Worm (Caenorhabditis elegans): ENCODE measurements around the gene F34H10.1.
"Not testable (repeated sequence)": the region's sequence is repeated elsewhere in the genome, so short reads cannot be mapped to it uniquely, and the experiment has no call there.

Gene F34H10.1

ce11 chrX:9625824-9626223 is at the start of gene F34H10.1:
F34H10.1 (plus strand) TSS chrX:9626124.
- not testable (repeated sequence) for TF ChIP-seq ztf-23 (GFP tag; IDR thresholded peaks at IDR 0.05); flt-1 (GFP tag; IDR thresholded peaks at IDR 0.05); klf-2 (GFP tag; conservative IDR thresholded peaks at IDR 0.05)

- no peak for TF ChIP-seq ref-1 (GFP tag; conservative IDR thresholded peaks at IDR 0.05)
- TF ChIP-seq klf-2 (GFP tag; conservative IDR thresholded peaks at IDR 0.05), result no peak
- no peak for TF ChIP-seq T22C8.4 (GFP tag; IDR thresholded peaks at IDR 0.05)
- TF ChIP-seq med-1 (GFP tag; optimal IDR thresholded peaks at IDR 0.05; ENCODE audit: insufficient read depth), result no peak
- no peak for TF ChIP-seq flt-1 (GFP tag; IDR thresholded peaks at IDR 0.05)
- TF ChIP-seq ztf-23 (GFP tag; IDR thresholded peaks at IDR 0.05), result no peak
- TF ChIP-seq cog-1 (tag; optimal IDR thresholded peaks at IDR 0.05), result no peak
- no peak for TF ChIP-seq ztf-29 (GFP tag; IDR thresholded peaks at IDR 0.05)
- no peak for TF ChIP-seq tab-1 (GFP tag; IDR thresholded peaks at IDR 0.05)
These were observed 49.0 kb upstream of the F34H10.1 start, which contains the start of gene glb-17 for ce11 chrX:9576928-9577327. glb-17 (minus strand) TSS chrX:9577028.

ce11 chrX:9584333-9584732 is 41.6 kb upstream of the F34H10.1 start, which contains the start of gene gpx-5:
gpx-5 (plus strand) TSS chrX:9584668.
- TF ChIP-seq flt-1 (GFP tag; IDR thresholded peaks at IDR 0.05) (no peak), klf-2 (GFP tag; conservative IDR thresholded peaks at IDR 0.05) (no peak), ztf-23 (GFP tag; IDR thresholded peaks at IDR 0.05) (no peak), ref-1 (GFP tag; conservative IDR thresholded peaks at IDR 0.05) (no peak), T22C8.4 (GFP tag; IDR thresholded peaks at IDR 0.05) (no peak), tab-1 (GFP tag; IDR thresholded peaks at IDR 0.05) (no peak), cog-1 (tag; optimal IDR thresholded peaks at IDR 0.05) (no peak), ztf-29 (GFP tag; IDR thresholded peaks at IDR 0.05) (no peak), med-1 (GFP tag; optimal IDR thresholded peaks at IDR 0.05; ENCODE audit: insufficient read depth) (no peak)

- TF ChIP-seq klf-2 (GFP tag; conservative IDR thresholded peaks at IDR 0.05) (no peak), tab-1 (GFP tag; IDR thresholded peaks at IDR 0.05) (no peak), T22C8.4 (GFP tag; IDR thresholded peaks at IDR 0.05) (no peak), ztf-29 (GFP tag; IDR thresholded peaks at IDR 0.05) (no peak), flt-1 (GFP tag; IDR thresholded peaks at IDR 0.05) (no peak)
These were observed 40.2 kb upstream of the F34H10.1 start for ce11 chrX:9585584-9586166.

ce11 chrX:9587642-9588041 is 38.3 kb upstream of the F34H10.1 start, which contains the start of gene gpx-3:
gpx-3 (plus strand) TSS chrX:9587942.
- TF ChIP-seq med-1 (GFP tag; optimal IDR thresholded peaks at IDR 0.05; ENCODE audit: insufficient read depth), result no peak
- no peak for TF ChIP-seq ztf-29 (GFP tag; IDR thresholded peaks at IDR 0.05)
- TF ChIP-seq ref-1 (GFP tag; conservative IDR thresholded peaks at IDR 0.05), result no peak
- TF ChIP-seq cog-1 (tag; optimal IDR thresholded peaks at IDR 0.05), result no peak
- no peak for TF ChIP-seq tab-1 (GFP tag; IDR thresholded peaks at IDR 0.05)
- no peak for TF ChIP-seq klf-2 (GFP tag; conservative IDR thresholded peaks at IDR 0.05)
- TF ChIP-seq ztf-23 (GFP tag; IDR thresholded peaks at IDR 0.05), result no peak
- no peak for TF ChIP-seq flt-1 (GFP tag; IDR thresholded peaks at IDR 0.05)
- no peak for TF ChIP-seq T22C8.4 (GFP tag; IDR thresholded peaks at IDR 0.05)

ce11 chrX:9589123-9589522 is 36.8 kb upstream of the F34H10.1 start, which contains the start of gene del-8:
del-8 (plus strand) TSS chrX:9589423.
- no peak for TF ChIP-seq klf-2 (GFP tag; conservative IDR thresholded peaks at IDR 0.05)
- no peak for TF ChIP-seq cog-1 (tag; optimal IDR thresholded peaks at IDR 0.05)
- no peak for TF ChIP-seq ref-1 (GFP tag; conservative IDR thresholded peaks at IDR 0.05)
- no peak for TF ChIP-seq flt-1 (GFP tag; IDR thresholded peaks at IDR 0.05)
- TF ChIP-seq ztf-29 (GFP tag; IDR thresholded peaks at IDR 0.05), result no peak
- no peak for TF ChIP-seq tab-1 (GFP tag; IDR thresholded peaks at IDR 0.05)
- no peak for TF ChIP-seq T22C8.4 (GFP tag; IDR thresholded peaks at IDR 0.05)
- TF ChIP-seq med-1 (GFP tag; optimal IDR thresholded peaks at IDR 0.05; ENCODE audit: insufficient read depth), result no peak
- TF ChIP-seq ztf-23 (GFP tag; IDR thresholded peaks at IDR 0.05), result no peak

- TF ChIP-seq klf-2 (GFP tag; conservative IDR thresholded peaks at IDR 0.05), result no peak
- no peak for TF ChIP-seq cog-1 (tag; optimal IDR thresholded peaks at IDR 0.05)
- TF ChIP-seq ref-1 (GFP tag; conservative IDR thresholded peaks at IDR 0.05), result no peak
- TF ChIP-seq flt-1 (GFP tag; IDR thresholded peaks at IDR 0.05), result no peak
- TF ChIP-seq ztf-29 (GFP tag; IDR thresholded peaks at IDR 0.05), result no peak
- no peak for TF ChIP-seq ztf-23 (GFP tag; IDR thresholded peaks at IDR 0.05)
- no peak for TF ChIP-seq tab-1 (GFP tag; IDR thresholded peaks at IDR 0.05)
- no peak for TF ChIP-seq T22C8.4 (GFP tag; IDR thresholded peaks at IDR 0.05)
- no peak for TF ChIP-seq med-1 (GFP tag; optimal IDR thresholded peaks at IDR 0.05; ENCODE audit: insufficient read depth)
These were observed 28.6 kb upstream of the F34H10.1 start for ce11 chrX:9597299-9597698.

- TF ChIP-seq cog-1 (tag; optimal IDR thresholded peaks at IDR 0.05) (no peak), ztf-23 (GFP tag; IDR thresholded peaks at IDR 0.05) (no peak), flt-1 (GFP tag; IDR thresholded peaks at IDR 0.05) (no peak), med-1 (GFP tag; optimal IDR thresholded peaks at IDR 0.05; ENCODE audit: insufficient read depth) (no peak), ztf-29 (GFP tag; IDR thresholded peaks at IDR 0.05) (no peak), ref-1 (GFP tag; conservative IDR thresholded peaks at IDR 0.05) (no peak), tab-1 (GFP tag; IDR thresholded peaks at IDR 0.05) (no peak), klf-2 (GFP tag; conservative IDR thresholded peaks at IDR 0.05) (no peak), T22C8.4 (GFP tag; IDR thresholded peaks at IDR 0.05) (no peak)
These were observed 23.3 kb upstream of the F34H10.1 start for ce11 chrX:9602625-9603024.

ce11 chrX:9603180-9603579 is 22.7 kb upstream of the F34H10.1 start:
- TF ChIP-seq cog-1 (tag; optimal IDR thresholded peaks at IDR 0.05), result no peak
- TF ChIP-seq klf-2 (GFP tag; conservative IDR thresholded peaks at IDR 0.05), result no peak

- TF ChIP-seq T22C8.4 (GFP tag; IDR thresholded peaks at IDR 0.05) (no peak), klf-2 (GFP tag; conservative IDR thresholded peaks at IDR 0.05) (no peak), ref-1 (GFP tag; conservative IDR thresholded peaks at IDR 0.05) (no peak), ztf-23 (GFP tag; IDR thresholded peaks at IDR 0.05) (no peak), cog-1 (tag; optimal IDR thresholded peaks at IDR 0.05) (no peak), med-1 (GFP tag; optimal IDR thresholded peaks at IDR 0.05; ENCODE audit: insufficient read depth) (no peak), tab-1 (GFP tag; IDR thresholded peaks at IDR 0.05) (no peak), flt-1 (GFP tag; IDR thresholded peaks at IDR 0.05) (no peak), ztf-29 (GFP tag; IDR thresholded peaks at IDR 0.05) (no peak)
These were observed 17.8 kb upstream of the F34H10.1 start for ce11 chrX:9608127-9608526.
